Worm (Caenorhabditis elegans) whole organism, early embryonic: Measurements from ENCODE around the gene W06H8.2.

Source experiments
- F13C5.2 ChIP-seq: sonication (generic microtip); optimal IDR thresholded peaks from 2 replicates; lab custom pipeline; 2017; ENCODE audit warnings: mild to moderate bottlenecking, missing genetic modification characterization, inconsistent platforms, missing compliant biosample characterization
- ama-1 ChIP-seq: fragments of 150-350 bp; optimal IDR thresholded peaks from 2 replicates; lab custom pipeline; 2014
- ceh-13 ChIP-seq: fragments of 200-800 bp; sonication (Bioruptor generic); optimal IDR thresholded peaks from 2 replicates; lab custom pipeline; 2018; ENCODE audit warnings: mild to moderate bottlenecking, missing genetic modification characterization, missing compliant biosample characterization
- ets-7 ChIP-seq: sonication (generic microtip); optimal IDR thresholded peaks from 2 replicates; lab custom pipeline; 2016; ENCODE audit warnings: missing genotype, missing genetic modification characterization, missing compliant biosample characterization
- flt-1 ChIP-seq: fragments of 200-800 bp; sonication (Bioruptor generic); IDR thresholded peaks from 2 replicates; pipeline ENCODE4 v1.3.6; 2022; ENCODE audit warnings: missing genetic modification characterization, missing compliant biosample characterization
- hmg-4 ChIP-seq: fragments of 200-800 bp; sonication (Bioruptor generic); optimal IDR thresholded peaks from 2 replicates; lab custom pipeline; 2018; ENCODE audit warnings: mild to moderate bottlenecking, missing genetic modification characterization, missing compliant biosample characterization
- hnd-1 ChIP-seq: sonication (generic microtip); optimal IDR thresholded peaks from 2 replicates; lab custom pipeline; 2016; ENCODE audit warnings: missing genetic modification characterization, missing compliant biosample characterization
- scrt-1 ChIP-seq: fragments of 200-800 bp; sonication (Bioruptor generic); IDR thresholded peaks from 2 replicates; pipeline ENCODE4 v1.3.6; 2022; ENCODE audit warnings: missing genetic modification characterization, missing compliant biosample characterization
- tbx-37 ChIP-seq: fragments of 200-800 bp; sonication (Bioruptor generic); conservative IDR thresholded peaks from 2 replicates; pipeline ENCODE4 v1.3.6; 2022; ENCODE audit warnings: missing genetic modification reagents, missing genetic modification characterization, missing compliant biosample characterization

DNA sequence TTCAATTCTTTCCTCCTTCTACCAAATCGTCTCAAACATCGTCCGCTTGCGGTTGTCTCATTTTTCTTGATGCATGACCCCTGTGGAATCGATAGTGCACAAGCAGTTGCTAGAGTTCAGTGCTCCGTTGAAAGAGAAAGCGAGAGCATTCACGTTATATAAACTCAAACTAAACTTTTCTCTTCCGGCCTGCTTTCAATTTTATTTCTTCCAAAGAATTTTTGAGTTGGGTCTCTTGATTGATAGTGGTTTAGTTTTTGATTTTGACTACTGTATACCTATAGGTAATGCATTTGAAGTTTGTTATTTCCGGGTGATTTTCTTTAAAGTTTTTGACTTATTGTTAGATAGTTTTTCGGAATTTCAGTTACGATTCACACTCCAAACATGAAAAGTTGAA, 6.0 kb downstream of the W06H8.2 start:
- TF ChIP-seq hmg-4 = no peak
- TF ChIP-seq flt-1 (GFP tag; lab: Robert Waterston, UW) = no peak
- no peak for TF ChIP-seq tbx-37
- TF ChIP-seq ama-1 (lab: Kevin White, UChicago) = no peak
- TF ChIP-seq scrt-1 = no peak
- no peak for TF ChIP-seq hnd-1 (tag; lab: Kevin White, UChicago)
- TF ChIP-seq ceh-13 = no peak
- TF ChIP-seq ets-7 = no peak
- TF ChIP-seq F13C5.2 (tag; lab: Kevin White, UChicago) = no peak
